Fruit fly (Drosophila melanogaster) whole organism, embryonic: ENCODE results near the gene CG3337.
A peak's percentile ranks its signal among the peaks of the same experiment; 100 is the strongest.

Experiments used
- ATbp ChIP-seq: fragments of 200-800 bp; sonication (Bioruptor generic); optimal IDR thresholded peaks from 2 replicates; lab custom pipeline; 2017; ENCODE audit warnings: missing biosample characterization, mild to moderate bottlenecking, missing genetic modification characterization, missing genetic modification reagents
- Adf1 ChIP-seq: fragments of 200-800 bp; sonication (Bioruptor generic); IDR thresholded peaks from 2 replicates; pipeline ENCODE4 v1.3.6; 2022; ENCODE audit warnings: missing biosample characterization, missing genetic modification characterization
- Atf6 ChIP-seq: fragments of 200-800 bp; sonication (Bioruptor generic); IDR thresholded peaks from 2 replicates; pipeline ENCODE4 v1.3.6; 2022; ENCODE audit warnings: missing biosample characterization, missing genetic modification characterization
- BEAF-32 ChIP-seq: fragments of 200-800 bp; sonication (Bioruptor generic); optimal IDR thresholded peaks from 3 replicates; lab custom pipeline; 2017; ENCODE audit warnings: missing biosample characterization, missing genetic modification characterization, mild to moderate bottlenecking, moderate library complexity, missing genetic modification reagents
- CG10209 ChIP-seq: fragments of 200-800 bp; sonication (Bioruptor generic); optimal IDR thresholded peaks from 3 replicates; lab custom pipeline; 2017; ENCODE audit warnings: missing biosample characterization, mild to moderate bottlenecking, missing genetic modification characterization, missing genetic modification reagents
- CG10321 ChIP-seq: fragments of 200-800 bp; sonication (Bioruptor generic); IDR thresholded peaks from 2 replicates; pipeline ENCODE4 v1.3.6; 2022; ENCODE audit warnings: missing biosample characterization, missing genetic modification characterization
- CG10543 ChIP-seq: fragments of 200-800 bp; sonication (Bioruptor generic); optimal IDR thresholded peaks from 3 replicates; lab custom pipeline; 2017; ENCODE audit warnings: missing biosample characterization, mild to moderate bottlenecking, missing genetic modification characterization, moderate library complexity
- CG12219 ChIP-seq: fragments of 200-800 bp; sonication (Bioruptor generic); optimal IDR thresholded peaks from 3 replicates; lab custom pipeline; 2018; ENCODE audit warnings: missing biosample characterization, mild to moderate bottlenecking, missing genetic modification characterization
- CG12299 ChIP-seq: fragments of 200-800 bp; sonication (Bioruptor generic); optimal IDR thresholded peaks from 2 replicates; lab custom pipeline; 2018; ENCODE audit warnings: missing biosample characterization, mild to moderate bottlenecking, missing genetic modification characterization
- CG1233 ChIP-seq: fragments of 200-800 bp; sonication (Bioruptor generic); optimal IDR thresholded peaks from 4 replicates; lab custom pipeline; 2018; ENCODE audit warnings: missing biosample characterization, mild to moderate bottlenecking, missing genetic modification characterization
- CG12744 ChIP-seq: fragments of 200-800 bp; sonication (Bioruptor generic); optimal IDR thresholded peaks from 2 replicates; lab custom pipeline; 2016; ENCODE audit warnings: missing biosample characterization, missing genetic modification characterization
- CG13287 ChIP-seq: fragments of 200-800 bp; sonication (Bioruptor generic); IDR thresholded peaks from 2 replicates; pipeline ENCODE4 v1.3.6; 2022; ENCODE audit warnings: missing biosample characterization, missing genetic modification characterization; ENCODE audit not compliant: partially characterized antibody
- CG13424 ChIP-seq: fragments of 200-800 bp; sonication (Bioruptor generic); optimal IDR thresholded peaks from 2 replicates; lab custom pipeline; 2019; ENCODE audit warnings: missing biosample characterization, mild to moderate bottlenecking, missing genetic modification characterization, moderate library complexity
- CG13775 ChIP-seq: fragments of 200-800 bp; sonication (Bioruptor generic); optimal IDR thresholded peaks from 3 replicates; lab custom pipeline; 2017; ENCODE audit warnings: missing biosample characterization, mild to moderate bottlenecking, missing genetic modification characterization
- CG14441 ChIP-seq: fragments of 200-800 bp; sonication (Bioruptor generic); IDR thresholded peaks from 2 replicates; pipeline ENCODE4 v1.3.6; 2022; ENCODE audit warnings: missing biosample characterization, missing genetic modification characterization
- CG15269 ChIP-seq: fragments of 200-800 bp; sonication (Bioruptor generic); optimal IDR thresholded peaks from 2 replicates; lab custom pipeline; 2018; ENCODE audit warnings: missing biosample characterization, mild to moderate bottlenecking, missing genetic modification characterization, moderate library complexity
- CG15514 ChIP-seq: fragments of 200-800 bp; sonication (Bioruptor generic); optimal IDR thresholded peaks from 3 replicates; lab custom pipeline; 2017; ENCODE audit warnings: missing biosample characterization, missing genetic modification characterization, mild to moderate bottlenecking, moderate library complexity, missing genetic modification reagents
- CG18599 ChIP-seq: fragments of 200-800 bp; sonication (Bioruptor generic); optimal IDR thresholded peaks from 3 replicates; lab custom pipeline; 2017; ENCODE audit warnings: missing biosample characterization, missing genetic modification characterization, mild to moderate bottlenecking, moderate library complexity, missing genetic modification reagents
- CG31441 ChIP-seq: fragments of 200-800 bp; sonication (Bioruptor generic); IDR thresholded peaks from 2 replicates; pipeline ENCODE4 v1.3.6; 2022; ENCODE audit warnings: missing biosample characterization, missing genetic modification characterization
- CG4424 ChIP-seq: fragments of 200-800 bp; sonication (Bioruptor generic); optimal IDR thresholded peaks from 3 replicates; lab custom pipeline; 2016; ENCODE audit warnings: missing biosample characterization, missing genetic modification characterization
- CG6854 ChIP-seq: fragments of 200-800 bp; sonication (Bioruptor generic); optimal IDR thresholded peaks from 3 replicates; lab custom pipeline; 2017; ENCODE audit warnings: missing biosample characterization, mild to moderate bottlenecking, missing genetic modification characterization
- CG7357 ChIP-seq: fragments of 200-800 bp; sonication (Bioruptor generic); IDR thresholded peaks from 3 replicates; pipeline ENCODE4 v1.3.6; 2022; ENCODE audit warnings: missing biosample characterization, missing genetic modification characterization
- CG9437 ChIP-seq: fragments of 200-800 bp; sonication (Bioruptor generic); optimal IDR thresholded peaks from 2 replicates; lab custom pipeline; 2018; ENCODE audit warnings: missing biosample characterization, mild to moderate bottlenecking, missing genetic modification characterization
- CG9876 ChIP-seq: fragments of 200-800 bp; sonication (Bioruptor generic); optimal IDR thresholded peaks from 2 replicates; lab custom pipeline; 2016; ENCODE audit warnings: missing biosample characterization, missing genetic modification characterization
- CG9932 ChIP-seq: fragments of 200-800 bp; sonication (Bioruptor generic); IDR thresholded peaks from 2 replicates; pipeline ENCODE4 v1.3.6; 2022; ENCODE audit warnings: missing biosample characterization, missing genetic modification characterization
- Drgx ChIP-seq: fragments of 200-800 bp; sonication (Bioruptor generic); IDR thresholded peaks from 2 replicates; pipeline ENCODE4 v1.3.6; 2022; ENCODE audit warnings: missing biosample characterization, missing genetic modification characterization
- E2f2 ChIP-seq: fragments of 200-800 bp; sonication (Bioruptor generic); IDR thresholded peaks from 2 replicates; pipeline ENCODE4 v1.3.6; 2022; ENCODE audit warnings: missing biosample characterization, missing genetic modification characterization
- Ets65A ChIP-seq: fragments of 200-800 bp; sonication (Bioruptor generic); peaks from one replicate; lab custom pipeline; 2016; ENCODE audit warnings: missing biosample characterization, missing genetic modification characterization
- Fer1 ChIP-seq: fragments of 200-800 bp; sonication (Bioruptor generic); optimal IDR thresholded peaks from 2 replicates; lab custom pipeline; 2017; ENCODE audit warnings: missing biosample characterization, mild to moderate bottlenecking, missing genetic modification characterization
- H2.0 ChIP-seq: fragments of 200-800 bp; sonication (Bioruptor generic); IDR thresholded peaks from 2 replicates; pipeline ENCODE4 v1.3.6; 2022; ENCODE audit warnings: missing biosample characterization, missing genetic modification characterization
- Hey ChIP-seq: fragments of 200-800 bp; sonication (Bioruptor generic); optimal IDR thresholded peaks from 3 replicates; lab custom pipeline; 2018; ENCODE audit warnings: missing biosample characterization, mild to moderate bottlenecking, missing genetic modification characterization
- HmgZ ChIP-seq: fragments of 200-800 bp; sonication (Bioruptor generic); optimal IDR thresholded peaks from 2 replicates; lab custom pipeline; 2018; ENCODE audit warnings: missing biosample characterization, mild to moderate bottlenecking, missing genetic modification characterization
- Hr51 ChIP-seq, 2 experiments: fragments of 200-800 bp; sonication (Bioruptor generic); optimal IDR thresholded peaks; 2 replicates in 1 of 2; 3 replicates in 1 of 2; lab custom pipeline; 2016 to 2018; ENCODE audit warnings: missing biosample characterization in 2 of 2, missing genetic modification characterization in 2 of 2, mild to moderate bottlenecking in 1 of 2, moderate library complexity in 1 of 2
- MBD-R2 ChIP-seq: fragments of 200-800 bp; sonication (Bioruptor generic); IDR thresholded peaks from 2 replicates; pipeline ENCODE4 v1.3.6; 2022; ENCODE audit warnings: missing biosample characterization, missing genetic modification characterization
- Rfx ChIP-seq: fragments of 200-800 bp; sonication (Bioruptor generic); IDR thresholded peaks from 2 replicates; pipeline ENCODE4 v1.3.6; 2022; ENCODE audit warnings: missing biosample characterization, missing genetic modification characterization
- Xrp1 ChIP-seq: fragments of 200-800 bp; sonication (Bioruptor generic); IDR thresholded peaks from 2 replicates; pipeline ENCODE4 v1.3.6; 2022; ENCODE audit warnings: missing biosample characterization, missing genetic modification characterization
- amos ChIP-seq: fragments of 200-800 bp; sonication (Bioruptor generic); IDR thresholded peaks from 2 replicates; pipeline ENCODE4 v1.3.6; 2022; ENCODE audit warnings: missing biosample characterization, missing genetic modification characterization; ENCODE audit not compliant: partially characterized antibody
- ase ChIP-seq: fragments of 200-800 bp; sonication (Bioruptor generic); IDR thresholded peaks from 3 replicates; pipeline ENCODE4 v1.3.6; 2022; ENCODE audit warnings: missing biosample characterization, missing genetic modification characterization
- dysf ChIP-seq: fragments of 200-800 bp; sonication (Bioruptor generic); IDR thresholded peaks from 3 replicates; pipeline ENCODE4 v1.3.6; 2022; ENCODE audit warnings: missing biosample characterization, missing genetic modification characterization
- fd3F ChIP-seq: fragments of 200-800 bp; sonication (Bioruptor generic); optimal IDR thresholded peaks from 2 replicates; lab custom pipeline; 2018; ENCODE audit warnings: missing biosample characterization, mild to moderate bottlenecking, missing genetic modification characterization, moderate library complexity
- gro ChIP-seq: fragments of 200-800 bp; sonication (Bioruptor generic); optimal IDR thresholded peaks from 2 replicates; lab custom pipeline; 2016; ENCODE audit warnings: missing biosample characterization, missing genetic modification characterization
- inv ChIP-seq: fragments of 200-800 bp; sonication (Bioruptor generic); IDR thresholded peaks from 2 replicates; pipeline ENCODE4 v1.3.6; 2022; ENCODE audit warnings: missing biosample characterization, missing genetic modification characterization; ENCODE audit not compliant: partially characterized antibody
- lilli ChIP-seq: fragments of 200-800 bp; sonication (Bioruptor generic); optimal IDR thresholded peaks from 3 replicates; lab custom pipeline; 2016; ENCODE audit warnings: missing biosample characterization, missing genetic modification characterization
- maf-S ChIP-seq: fragments of 200-800 bp; sonication (Bioruptor generic); optimal IDR thresholded peaks from 2 replicates; lab custom pipeline; 2016; ENCODE audit warnings: missing biosample characterization, missing genetic modification characterization
- mld ChIP-seq: fragments of 200-800 bp; sonication (Bioruptor generic); IDR thresholded peaks from 3 replicates; pipeline ENCODE4 v1.3.6; 2022; ENCODE audit warnings: missing biosample characterization, missing genetic modification characterization; ENCODE audit not compliant: partially characterized antibody
- pita ChIP-seq: fragments of 200-800 bp; sonication (Bioruptor generic); optimal IDR thresholded peaks from 2 replicates; lab custom pipeline; 2017; ENCODE audit warnings: missing biosample characterization, mild to moderate bottlenecking, missing genetic modification characterization
- pzg ChIP-seq: fragments of 200-800 bp; sonication (Bioruptor generic); optimal IDR thresholded peaks from 3 replicates; lab custom pipeline; 2018; ENCODE audit warnings: missing biosample characterization, mild to moderate bottlenecking, missing genetic modification characterization, moderate library complexity
- tgo ChIP-seq: fragments of 200-800 bp; sonication (Bioruptor generic); IDR thresholded peaks from 3 replicates; pipeline ENCODE4 v1.3.6; 2022; ENCODE audit warnings: missing biosample characterization, missing genetic modification characterization
- vvl ChIP-seq: fragments of 200-800 bp; sonication (Bioruptor generic); IDR thresholded peaks from 2 replicates; pipeline ENCODE4 v1.3.6; 2022; ENCODE audit warnings: missing biosample characterization, missing genetic modification characterization

CG3337 gene

dm6 chr3R:21246492-21247061 is 23.2 kb upstream of the CG3337 start, which contains the start of gene ETHR (continued):
- TF ChIP-seq CG1233 (GFP tag; lab: Kevin White, UChicago) = peak; percentile 22
- TF ChIP-seq Adf1 (GFP tag; lab: Robert Waterston, UW) = peak; percentile 54; the same call in 1 of the 2 replicates
- TF ChIP-seq CG4424 = peak; percentile 51
- peak; percentile 38 for TF ChIP-seq vvl (GFP tag; lab: Robert Waterston, UW)
- TF ChIP-seq Fer1 = peak; percentile 56
- no peak for TF ChIP-seq ATbp
- TF ChIP-seq pita (GFP tag; lab: Kevin White, UChicago) = no peak
- peak; percentile 45 for TF ChIP-seq CG31441 (GFP tag; lab: Robert Waterston, UW)
- peak; percentile 65 for TF ChIP-seq HmgZ (tag; lab: Kevin White, UChicago)
- TF ChIP-seq dysf (GFP tag; lab: Robert Waterston, UW) = peak; percentile 29; the same call in 1 of the 3 replicates
- TF ChIP-seq Hey = peak; percentile 21
- TF ChIP-seq ase (GFP tag; lab: Robert Waterston, UW) = peak; percentile 20; the same call in 1 of the 3 replicates
- TF ChIP-seq H2.0 (GFP tag; lab: Robert Waterston, UW) = 0 out of 2 replicates have a peak, but pooled peaks have one; percentile 16
- TF ChIP-seq Hr51 (GFP tag; optimal IDR thresholded peaks at IDR 0.05; lab: Kevin White, UChicago) = peak in 1 of 2 experiments; percentile 71
- peak; percentile 51 for TF ChIP-seq CG13424
- TF ChIP-seq Atf6 = peak; percentile 75
- peak; percentile 9 for TF ChIP-seq CG10209 (GFP tag; lab: Kevin White, UChicago)
- TF ChIP-seq maf-S (GFP tag; lab: Kevin White, UChicago) = no peak
- TF ChIP-seq CG9932 (GFP tag; lab: Robert Waterston, UW) = no peak; the same call in 1 of the 2 replicates
- TF ChIP-seq E2f2 (GFP tag; lab: Robert Waterston, UW) = peak; percentile 50; the same call in 1 of the 2 replicates
- TF ChIP-seq CG13287 (GFP tag; lab: Robert Waterston, UW) = peak; percentile 45; the same call in 1 of the 2 replicates
- TF ChIP-seq CG10321 (GFP tag; lab: Robert Waterston, UW) = 0 out of 2 replicates have a peak, but pooled peaks have one; percentile 19
- TF ChIP-seq Xrp1 (GFP tag; lab: Robert Waterston, UW) = peak; percentile 40
- peak; percentile 19 for TF ChIP-seq CG12744 (GFP tag; lab: Kevin White, UChicago)
- peak; percentile 39 for TF ChIP-seq CG13775 (GFP tag; lab: Kevin White, UChicago)
- peak; percentile 53 for TF ChIP-seq Drgx (GFP tag; lab: Robert Waterston, UW)
- TF ChIP-seq CG15269 = peak; percentile 78
- TF ChIP-seq pzg = peak; percentile 19
- peak; percentile 67 for TF ChIP-seq CG18599
- TF ChIP-seq lilli (GFP tag; lab: Kevin White, UChicago) = peak; percentile 34
- peak; percentile 35 for TF ChIP-seq BEAF-32
- TF ChIP-seq gro (GFP tag; lab: Kevin White, UChicago) = peak; percentile 37
- TF ChIP-seq Rfx (GFP tag; lab: Robert Waterston, UW) = peak; percentile 69
- peak; percentile 44; the same call in 1 of the 3 replicates for TF ChIP-seq tgo (GFP tag; lab: Robert Waterston, UW)
- TF ChIP-seq CG15514 = peak; percentile 45
- TF ChIP-seq CG9437 (GFP tag; lab: Kevin White, UChicago) = peak; percentile 65
- peak; percentile 35 for TF ChIP-seq fd3F (GFP tag; lab: Kevin White, UChicago)
- TF ChIP-seq CG12299 (tag; lab: Kevin White, UChicago) = no peak
- TF ChIP-seq CG9876 (GFP tag; lab: Kevin White, UChicago) = no peak
- peak; percentile 47; the same call in 1 of the 2 replicates for TF ChIP-seq CG14441 (GFP tag; lab: Robert Waterston, UW)
- peak; percentile 61 for TF ChIP-seq CG10543
- TF ChIP-seq inv (GFP tag; lab: Robert Waterston, UW) = no peak
- TF ChIP-seq MBD-R2 (GFP tag; lab: Robert Waterston, UW) = peak; percentile 49; the same call in 1 of the 2 replicates
- TF ChIP-seq CG12219 (GFP tag; lab: Kevin White, UChicago) = peak; percentile 29
- no peak for TF ChIP-seq CG7357 (GFP tag; lab: Robert Waterston, UW)
- peak; percentile 27; the same call in 1 of the 2 replicates for TF ChIP-seq amos
- TF ChIP-seq CG6854 (GFP tag; lab: Kevin White, UChicago) = peak; percentile 37
- TF ChIP-seq mld (GFP tag; lab: Robert Waterston, UW) = no peak
- peak; percentile 58 for TF ChIP-seq Ets65A (GFP tag; lab: Kevin White, UChicago)
